Fruit fly (Drosophila melanogaster) whole organism, embryonic: ENCODE measurements around the gene fred.

Source experiments
- Abd-B ChIP-seq: fragments of 200-800 bp; sonication (Bioruptor generic); optimal IDR thresholded peaks from 2 replicates; lab custom pipeline; 2018; ENCODE audit warnings: missing biosample characterization, mild to moderate bottlenecking, missing genetic modification characterization, moderate library complexity
- CG1024 ChIP-seq: fragments of 200-800 bp; sonication (Bioruptor generic); IDR thresholded peaks from 2 replicates; pipeline ENCODE4 v1.3.6; 2022; ENCODE audit warnings: missing biosample characterization, missing genetic modification characterization
- CG10366 ChIP-seq: fragments of 200-800 bp; sonication (Bioruptor generic); IDR thresholded peaks from 2 replicates; pipeline ENCODE4 v1.3.6; 2022; ENCODE audit warnings: missing biosample characterization, missing genetic modification characterization
- CG12236 ChIP-seq: fragments of 200-800 bp; sonication (Bioruptor generic); optimal IDR thresholded peaks from 2 replicates; lab custom pipeline; 2016; ENCODE audit warnings: missing biosample characterization, missing genetic modification characterization
- CG12769 ChIP-seq: fragments of 200-800 bp; sonication (Bioruptor generic); optimal IDR thresholded peaks from 2 replicates; lab custom pipeline; 2019; ENCODE audit warnings: missing biosample characterization, mild to moderate bottlenecking, missing genetic modification characterization, moderate library complexity
- CG14014 ChIP-seq: fragments of 200-800 bp; sonication (Bioruptor generic); IDR thresholded peaks from 2 replicates; pipeline ENCODE4 v1.3.6; 2022; ENCODE audit warnings: missing biosample characterization, missing genetic modification characterization
- CG1603 ChIP-seq: fragments of 200-800 bp; sonication (Bioruptor generic); optimal IDR thresholded peaks from 2 replicates; lab custom pipeline; 2019; ENCODE audit warnings: missing biosample characterization, mild to moderate bottlenecking, missing genetic modification characterization, moderate library complexity
- CG2120 ChIP-seq: fragments of 200-800 bp; sonication (Bioruptor generic); optimal IDR thresholded peaks from 3 replicates; lab custom pipeline; 2016; ENCODE audit warnings: missing biosample characterization, missing genetic modification characterization
- CG30431 ChIP-seq: fragments of 200-800 bp; sonication (Bioruptor generic); optimal IDR thresholded peaks from 2 replicates; lab custom pipeline; 2017; ENCODE audit warnings: missing biosample characterization, missing genetic modification characterization
- CG32532 ChIP-seq: fragments of 200-800 bp; sonication (Bioruptor generic); IDR thresholded peaks from 2 replicates; pipeline ENCODE4 v1.3.6; 2022; ENCODE audit warnings: missing biosample characterization, missing genetic modification characterization
- CG32767 ChIP-seq: fragments of 200-800 bp; sonication (Bioruptor generic); IDR thresholded peaks from 2 replicates; pipeline ENCODE4 v1.3.6; 2022; ENCODE audit warnings: missing biosample characterization, missing genetic modification characterization
- CG3281 ChIP-seq: fragments of 200-800 bp; sonication (Bioruptor generic); optimal IDR thresholded peaks from 3 replicates; lab custom pipeline; 2017; ENCODE audit warnings: missing biosample characterization, mild to moderate bottlenecking, missing genetic modification characterization
- CG42726 ChIP-seq: fragments of 200-800 bp; sonication (Bioruptor generic); IDR thresholded peaks from 2 replicates; pipeline ENCODE4 v1.3.6; 2022; ENCODE audit warnings: missing biosample characterization, missing genetic modification characterization; ENCODE audit not compliant: partially characterized antibody
- CG4730 ChIP-seq: fragments of 200-800 bp; sonication (Bioruptor generic); IDR thresholded peaks from 2 replicates; pipeline ENCODE4 v1.3.6; 2022; ENCODE audit warnings: missing biosample characterization, missing genetic modification characterization
- CG6654 ChIP-seq: fragments of 200-800 bp; sonication (Bioruptor generic); optimal IDR thresholded peaks from 2 replicates; lab custom pipeline; 2017; ENCODE audit warnings: missing biosample characterization, mild to moderate bottlenecking, missing genetic modification characterization
- CG6791 ChIP-seq: fragments of 200-800 bp; sonication (Bioruptor generic); IDR thresholded peaks from 3 replicates; pipeline ENCODE4 v1.3.6; 2022; ENCODE audit warnings: missing biosample characterization, missing genetic modification characterization; ENCODE audit not compliant: partially characterized antibody
- CG6813 ChIP-seq: fragments of 200-800 bp; sonication (Bioruptor generic); optimal IDR thresholded peaks from 2 replicates; lab custom pipeline; 2017; ENCODE audit warnings: missing biosample characterization, missing genetic modification characterization, mild to moderate bottlenecking, moderate library complexity, missing genetic modification reagents
- CG8089 ChIP-seq: fragments of 200-800 bp; sonication (Bioruptor generic); optimal IDR thresholded peaks from 3 replicates; lab custom pipeline; 2016; ENCODE audit warnings: missing biosample characterization, missing genetic modification characterization
- CrebB ChIP-seq: fragments of 200-800 bp; sonication (Bioruptor generic); optimal IDR thresholded peaks from 3 replicates; lab custom pipeline; 2018; ENCODE audit warnings: missing biosample characterization, mild to moderate bottlenecking, missing genetic modification characterization
- Dip2 ChIP-seq: fragments of 200-800 bp; sonication (Bioruptor generic); IDR thresholded peaks from 2 replicates; pipeline ENCODE4 v1.3.6; 2022; ENCODE audit warnings: missing biosample characterization, missing genetic modification characterization
- Eip74EF ChIP-seq, 2 experiments: fragments of 200-800 bp in 1 of 2; fragments of >200 bp in 1 of 2; sonication (Bioruptor generic) in 1 of 2; optimal IDR thresholded peaks; 2 replicates each; lab custom pipeline; 2017 to 2019; ENCODE audit warnings: missing biosample characterization in 2 of 2, missing genetic modification characterization in 2 of 2, mild to moderate bottlenecking in 1 of 2, moderate library complexity in 1 of 2
- Hr39 ChIP-seq: fragments of >200 bp; optimal IDR thresholded peaks from 2 replicates; lab custom pipeline; 2017
- Jarid2 ChIP-seq: fragments of 200-800 bp; sonication (Bioruptor generic); optimal IDR thresholded peaks from 3 replicates; lab custom pipeline; 2017; ENCODE audit warnings: mild to moderate bottlenecking, missing biosample characterization, missing genetic modification reagents, missing genetic modification characterization
- Optix ChIP-seq: fragments of 200-800 bp; sonication (Bioruptor generic); IDR thresholded peaks from 3 replicates; pipeline ENCODE4 v1.3.6; 2022; ENCODE audit warnings: missing biosample characterization, missing genetic modification characterization
- Sin3A ChIP-seq: fragments of >200 bp; optimal IDR thresholded peaks from 2 replicates; lab custom pipeline; 2018
- ab ChIP-seq: fragments of 200-800 bp; sonication (Bioruptor generic); optimal IDR thresholded peaks from 2 replicates; lab custom pipeline; 2016; ENCODE audit warnings: missing biosample characterization, missing genetic modification characterization
- cad ChIP-seq: fragments of >200 bp; optimal IDR thresholded peaks from 2 replicates; lab custom pipeline; 2017; ENCODE audit warnings: missing biosample characterization, missing genetic modification characterization
- dm ChIP-seq: fragments of 200-800 bp; sonication (Bioruptor generic); optimal IDR thresholded peaks from 3 replicates; lab custom pipeline; 2016; ENCODE audit warnings: missing biosample characterization, missing genetic modification characterization
- fd3F ChIP-seq: fragments of 200-800 bp; sonication (Bioruptor generic); optimal IDR thresholded peaks from 2 replicates; lab custom pipeline; 2018; ENCODE audit warnings: missing biosample characterization, mild to moderate bottlenecking, missing genetic modification characterization, moderate library complexity
- fd96Cb ChIP-seq: fragments of 200-800 bp; sonication (Bioruptor generic); optimal IDR thresholded peaks from 2 replicates; lab custom pipeline; 2018; ENCODE audit warnings: missing biosample characterization, mild to moderate bottlenecking, missing genetic modification characterization, moderate library complexity
- gem ChIP-seq: fragments of 200-800 bp; sonication (Bioruptor generic); optimal IDR thresholded peaks from 2 replicates; lab custom pipeline; 2019; ENCODE audit warnings: missing biosample characterization, mild to moderate bottlenecking, missing genetic modification characterization, moderate library complexity
- gfzf ChIP-seq: fragments of 200-800 bp; sonication (Bioruptor generic); optimal IDR thresholded peaks from 2 replicates; lab custom pipeline; 2016; ENCODE audit warnings: missing biosample characterization, mild to moderate bottlenecking, missing genetic modification characterization, moderate library complexity
- hb ChIP-seq: fragments of 200-800 bp; sonication (Bioruptor generic); IDR thresholded peaks from 3 replicates; pipeline ENCODE4 v1.3.6; 2022; ENCODE audit warnings: missing biosample characterization, missing genetic modification characterization; ENCODE audit not compliant: partially characterized antibody
- knrl ChIP-seq: fragments of 200-800 bp; sonication (Bioruptor generic); IDR thresholded peaks from 3 replicates; pipeline ENCODE4 v1.3.6; 2022; ENCODE audit warnings: missing biosample characterization, missing genetic modification characterization; ENCODE audit not compliant: partially characterized antibody
- lab ChIP-seq: fragments of 200-800 bp; sonication (Bioruptor generic); optimal IDR thresholded peaks from 3 replicates; lab custom pipeline; 2017; ENCODE audit warnings: missing biosample characterization, missing genetic modification characterization, mild to moderate bottlenecking, moderate library complexity, missing genetic modification reagents
- lmd ChIP-seq: fragments of 200-800 bp; sonication (Bioruptor generic); IDR thresholded peaks from 2 replicates; pipeline ENCODE4 v1.3.6; 2022; ENCODE audit warnings: missing biosample characterization, missing genetic modification characterization
- maf-S ChIP-seq: fragments of 200-800 bp; sonication (Bioruptor generic); optimal IDR thresholded peaks from 2 replicates; lab custom pipeline; 2016; ENCODE audit warnings: missing biosample characterization, missing genetic modification characterization
- pnt ChIP-seq: fragments of 200-800 bp; sonication (Bioruptor generic); optimal IDR thresholded peaks from 3 replicates; lab custom pipeline; 2016; ENCODE audit warnings: missing biosample characterization, missing genetic modification characterization
- prd ChIP-seq, 3 experiments: fragments of >200 bp in 2 of 3; fragments of 200-800 bp in 1 of 3; sonication (Bioruptor generic) in 1 of 3; optimal IDR thresholded peaks in 2 of 3; IDR thresholded peaks in 1 of 3; 2 replicates in 2 of 3; 3 replicates in 1 of 3; pipeline versions ENCODE4 v1.3.6 to Lab custom; 2017 to 2022; ENCODE audit warnings: missing biosample characterization in 1 of 3, missing genetic modification characterization in 1 of 3
- pum ChIP-seq: fragments of 200-800 bp; sonication (Bioruptor generic); optimal IDR thresholded peaks from 2 replicates; lab custom pipeline; 2016; ENCODE audit warnings: missing biosample characterization, missing genetic modification characterization
- ranshi ChIP-seq: fragments of 200-800 bp; sonication (Bioruptor generic); IDR thresholded peaks from 2 replicates; pipeline ENCODE4 v1.3.6; 2022; ENCODE audit warnings: missing biosample characterization, missing genetic modification characterization
- sim ChIP-seq: fragments of 200-800 bp; sonication (Bioruptor generic); IDR thresholded peaks from 2 replicates; pipeline ENCODE4 v1.3.6; 2022; ENCODE audit warnings: missing biosample characterization, missing genetic modification characterization
- slbo ChIP-seq: fragments of 200-800 bp; sonication (Bioruptor generic); IDR thresholded peaks from 2 replicates; pipeline ENCODE4 v1.3.6; 2022; ENCODE audit warnings: missing biosample characterization, missing genetic modification characterization
- so ChIP-seq: fragments of 200-800 bp; sonication (Bioruptor generic); IDR thresholded peaks from 3 replicates; pipeline ENCODE4 v1.3.6; 2022; ENCODE audit warnings: missing biosample characterization, missing genetic modification characterization
- sqz ChIP-seq: fragments of 200-800 bp; sonication (Bioruptor generic); optimal IDR thresholded peaks from 3 replicates; lab custom pipeline; 2018; ENCODE audit warnings: missing biosample characterization, mild to moderate bottlenecking, missing genetic modification characterization
- tap ChIP-seq: fragments of 200-800 bp; optimal IDR thresholded peaks from 3 replicates; lab custom pipeline; 2019; ENCODE audit warnings: missing biosample characterization, mild to moderate bottlenecking, missing genetic modification characterization, moderate library complexity
- tio ChIP-seq: fragments of 200-800 bp; sonication (Bioruptor generic); optimal IDR thresholded peaks from 2 replicates; lab custom pipeline; 2017; ENCODE audit warnings: missing biosample characterization, missing genetic modification characterization, inconsistent platforms
- ttk ChIP-seq: fragments of 200-800 bp; sonication (Bioruptor generic); IDR thresholded peaks from 2 replicates; pipeline ENCODE4 v2.1.2; 2022; ENCODE audit warnings: missing biosample characterization, missing genetic modification characterization
- unpg ChIP-seq: fragments of 200-800 bp; sonication (Bioruptor generic); optimal IDR thresholded peaks from 3 replicates; lab custom pipeline; 2018; ENCODE audit warnings: missing biosample characterization, mild to moderate bottlenecking, missing genetic modification characterization, moderate library complexity

fred gene

dm6 chr2L:3999718-4000117 lies 8.2 kb upstream of the fred start, which contains the start of gene CG43797:
CG43797 (plus strand) TSS chr2L:4000018.
- TF ChIP-seq hb (GFP tag; lab: Robert Waterston, UW) (no peak), CG10366 (GFP tag; lab: Robert Waterston, UW) (no peak), CrebB (tag; lab: Kevin White, UChicago) (no peak), CG6813 (GFP tag; lab: Kevin White, UChicago) (no peak), fd3F (GFP tag; lab: Kevin White, UChicago) (no peak), ab (GFP tag; lab: Kevin White, UChicago) (no peak), CG12236 (no peak), Jarid2 (GFP tag; lab: Kevin White, UChicago) (no peak), CG8089 (no peak), CG1024 (no peak), ttk (GFP tag; lab: Robert Waterston, UW) (no peak), pnt (GFP tag; lab: Kevin White, UChicago) (no peak), pum (GFP tag; lab: Kevin White, UChicago) (no peak), sim (GFP tag; lab: Robert Waterston, UW) (no peak), Dip2 (GFP tag; lab: Robert Waterston, UW) (no peak), gfzf (GFP tag; lab: Kevin White, UChicago) (no peak)

- TF ChIP-seq Optix (GFP tag; lab: Robert Waterston, UW): no peak
- TF ChIP-seq unpg: no peak
- no peak for TF ChIP-seq CG30431 (GFP tag; lab: Kevin White, UChicago)
- peak; percentile 40 for TF ChIP-seq Abd-B
- no peak for TF ChIP-seq Sin3A (lab: Kevin White, UChicago)
- 0 out of 3 replicates have a peak, but pooled peaks have one; percentile 6 for TF ChIP-seq CG6791 (GFP tag; lab: Robert Waterston, UW)
- TF ChIP-seq sqz (GFP tag; lab: Kevin White, UChicago): no peak
- peak; percentile 95 for TF ChIP-seq CG6654
- TF ChIP-seq cad: peak; percentile 88
- TF ChIP-seq knrl (GFP tag; lab: Robert Waterston, UW): peak; percentile 26; the same call in 1 of the 3 replicates
These were observed 23.2 kb downstream of the fred start for dm6 chr2L:3968325-3968724.

dm6 chr2L:3942094-3942493 lies 49.4 kb downstream of the fred start:
- TF ChIP-seq fd96Cb (no peak), Eip74EF (GFP tag; optimal IDR thresholded peaks at IDR 0.05; lab: Kevin White, UChicago) (no peak), CG14014 (GFP tag; lab: Robert Waterston, UW) (0 out of 2 replicates have a peak, but pooled peaks have one; percentile 28), CG12769 (peak; percentile 42), dm (GFP tag; lab: Kevin White, UChicago) (no peak), lmd (peak; percentile 31; the same call in 1 of the 2 replicates), prd (optimal IDR thresholded peaks at IDR 0.05; lab: Kevin White, UChicago) (no peak), prd (GFP tag; IDR thresholded peaks at IDR 0.05; lab: Robert Waterston, UW) (0 out of 3 replicates have a peak, but pooled peaks have one; percentile 31), tap (tag; lab: Kevin White, UChicago) (no peak), CG4730 (GFP tag; lab: Robert Waterston, UW) (0 out of 2 replicates have a peak, but pooled peaks have one; percentile 21), CG1603 (peak; percentile 1), so (GFP tag; lab: Robert Waterston, UW) (no peak), CG2120 (peak; percentile 30), Hr39 (lab: Kevin White, UChicago) (no peak), CG3281 (GFP tag; lab: Kevin White, UChicago) (peak; percentile 1), maf-S (GFP tag; lab: Kevin White, UChicago) (no peak), CG32532 (GFP tag; lab: Robert Waterston, UW) (peak; percentile 39; the same call in 1 of the 2 replicates), lab (peak; percentile 51), CG32767 (GFP tag; lab: Robert Waterston, UW) (peak; percentile 23; the same call in 1 of the 2 replicates), gem (tag; lab: Kevin White, UChicago) (peak; percentile 30), tio (GFP tag; lab: Kevin White, UChicago) (no peak), CG42726 (GFP tag; lab: Robert Waterston, UW) (no peak), ranshi (peak; percentile 38; the same call in 1 of the 2 replicates), slbo (GFP tag; lab: Robert Waterston, UW) (peak; percentile 51)
